Fruit fly (Drosophila melanogaster) S2 (cell line): ENCODE data around the gene Nelf-E.

Experiments
- CG8478 ChIP-seq: fragments of >200 bp; optimal IDR thresholded peaks from 2 replicates; lab custom pipeline; 2018
- CTCF ChIP-seq, 2 experiments: fragments of >200 bp; optimal IDR thresholded peaks; 2 replicates each; lab custom pipeline; 2018

DNA sequence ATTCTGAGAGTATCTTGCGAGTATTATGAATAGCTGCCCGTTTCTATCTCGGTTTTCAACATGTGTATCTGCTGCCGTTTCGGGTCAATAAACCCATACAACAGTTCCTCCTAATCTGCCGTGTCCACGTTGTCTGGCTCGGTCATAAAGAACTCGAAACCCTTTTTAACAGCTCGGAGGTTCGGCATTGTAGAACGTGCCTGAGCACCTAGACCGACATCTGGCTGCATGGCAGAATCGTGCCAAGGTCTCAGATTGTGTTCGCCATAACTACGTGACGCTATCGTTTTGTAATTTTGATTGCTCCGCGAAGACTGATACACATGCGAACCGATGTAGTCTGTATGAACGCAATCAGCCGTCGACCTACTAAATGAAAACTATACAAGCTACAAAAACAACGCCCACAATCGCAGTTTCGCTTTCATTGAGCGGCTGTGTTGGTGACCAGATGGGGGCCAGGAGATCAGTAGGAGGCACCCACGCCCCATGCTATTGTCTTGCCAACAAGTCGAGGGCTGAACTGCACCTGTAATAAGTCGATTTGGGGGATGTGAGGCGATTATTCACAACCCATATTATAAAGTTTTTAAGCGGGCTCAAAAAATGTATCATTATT is 46.5 kb downstream of the Nelf-E start:
- TF ChIP-seq CTCF (optimal IDR thresholded peaks at IDR 0.05; lab: Kevin White, UChicago) (no peak), CG8478 (lab: Kevin White, UChicago) (no peak)
